Fruit fly (Drosophila melanogaster) whole organism, embryonic: ENCODE results near the gene CG16758.

Experiments used
- Adf1 ChIP-seq: fragments of 200-800 bp; sonication (Bioruptor generic); IDR thresholded peaks from 2 replicates; pipeline ENCODE4 v1.3.6; 2022; ENCODE audit warnings: missing biosample characterization, missing genetic modification characterization
- Aef1 ChIP-seq: fragments of 200-800 bp; sonication (Bioruptor generic); IDR thresholded peaks from 3 replicates; pipeline ENCODE4 v1.3.6; 2022; ENCODE audit warnings: missing biosample characterization, missing genetic modification characterization
- Atf6 ChIP-seq: fragments of 200-800 bp; sonication (Bioruptor generic); IDR thresholded peaks from 2 replicates; pipeline ENCODE4 v1.3.6; 2022; ENCODE audit warnings: missing biosample characterization, missing genetic modification characterization
- B-H2 ChIP-seq: fragments of 200-800 bp; sonication (Bioruptor generic); optimal IDR thresholded peaks from 2 replicates; lab custom pipeline; 2018; ENCODE audit warnings: missing biosample characterization, mild to moderate bottlenecking, missing genetic modification characterization
- Bteb2 ChIP-seq: fragments of 200-800 bp; sonication (Bioruptor generic); optimal IDR thresholded peaks from 2 replicates; lab custom pipeline; 2016; ENCODE audit warnings: missing biosample characterization, missing genetic modification characterization
- CG12391 ChIP-seq: fragments of 200-800 bp; sonication (Bioruptor generic); optimal IDR thresholded peaks from 3 replicates; lab custom pipeline; 2018; ENCODE audit warnings: missing biosample characterization, mild to moderate bottlenecking, missing genetic modification characterization, moderate library complexity
- CG12769 ChIP-seq: fragments of 200-800 bp; sonication (Bioruptor generic); optimal IDR thresholded peaks from 2 replicates; lab custom pipeline; 2019; ENCODE audit warnings: missing biosample characterization, mild to moderate bottlenecking, missing genetic modification characterization, moderate library complexity
- CG13894 ChIP-seq: fragments of 200-800 bp; sonication (Bioruptor generic); optimal IDR thresholded peaks from 3 replicates; lab custom pipeline; 2018; ENCODE audit warnings: missing biosample characterization, mild to moderate bottlenecking, missing genetic modification characterization, moderate library complexity
- CG17328 ChIP-seq: fragments of 200-800 bp; sonication (Bioruptor generic); IDR thresholded peaks from 2 replicates; pipeline ENCODE4 v1.3.6; 2022; ENCODE audit warnings: missing biosample characterization, missing genetic modification characterization
- CG18599 ChIP-seq: fragments of 200-800 bp; sonication (Bioruptor generic); optimal IDR thresholded peaks from 3 replicates; lab custom pipeline; 2017; ENCODE audit warnings: missing biosample characterization, missing genetic modification characterization, mild to moderate bottlenecking, moderate library complexity, missing genetic modification reagents
- CG2199 ChIP-seq: fragments of 200-800 bp; sonication (Bioruptor generic); IDR thresholded peaks from 3 replicates; pipeline ENCODE4 v1.3.6; 2022; ENCODE audit warnings: missing biosample characterization, missing genetic modification characterization
- CG30431 ChIP-seq: fragments of 200-800 bp; sonication (Bioruptor generic); optimal IDR thresholded peaks from 2 replicates; lab custom pipeline; 2017; ENCODE audit warnings: missing biosample characterization, missing genetic modification characterization
- CG3163 ChIP-seq: fragments of 200-800 bp; sonication (Bioruptor generic); optimal IDR thresholded peaks from 3 replicates; lab custom pipeline; 2016; ENCODE audit warnings: missing biosample characterization, missing genetic modification characterization
- CG34224 ChIP-seq: fragments of 200-800 bp; sonication (Bioruptor generic); IDR thresholded peaks from 3 replicates; pipeline ENCODE4 v1.3.6; 2022; ENCODE audit warnings: missing biosample characterization, missing genetic modification characterization; ENCODE audit not compliant: partially characterized antibody
- CG34376 ChIP-seq: fragments of 200-800 bp; sonication (Bioruptor generic); optimal IDR thresholded peaks from 2 replicates; lab custom pipeline; 2018; ENCODE audit warnings: missing biosample characterization, mild to moderate bottlenecking, missing genetic modification characterization
- CG3995 ChIP-seq: fragments of 200-800 bp; sonication (Bioruptor generic); optimal IDR thresholded peaks from 3 replicates; lab custom pipeline; 2016; ENCODE audit warnings: missing biosample characterization, missing genetic modification characterization
- CG4360 ChIP-seq: fragments of 200-800 bp; sonication (Bioruptor generic); IDR thresholded peaks from 2 replicates; pipeline ENCODE4 v1.3.6; 2022; ENCODE audit warnings: missing biosample characterization, missing genetic modification characterization
- CG7372 ChIP-seq: fragments of 200-800 bp; sonication (Bioruptor generic); IDR thresholded peaks from 2 replicates; pipeline ENCODE4 v1.3.6; 2022; ENCODE audit warnings: missing biosample characterization, missing genetic modification characterization
- CG9437 ChIP-seq: fragments of 200-800 bp; sonication (Bioruptor generic); optimal IDR thresholded peaks from 2 replicates; lab custom pipeline; 2018; ENCODE audit warnings: missing biosample characterization, mild to moderate bottlenecking, missing genetic modification characterization
- CG9727 ChIP-seq: fragments of 200-800 bp; sonication (Bioruptor generic); optimal IDR thresholded peaks from 3 replicates; lab custom pipeline; 2017; ENCODE audit warnings: missing biosample characterization, mild to moderate bottlenecking, missing genetic modification characterization
- Dad ChIP-seq: fragments of 200-800 bp; sonication (Bioruptor generic); optimal IDR thresholded peaks from 3 replicates; lab custom pipeline; 2016; ENCODE audit warnings: missing biosample characterization, missing genetic modification characterization
- Deaf1 ChIP-seq: fragments of 200-800 bp; optimal IDR thresholded peaks from 3 replicates; lab custom pipeline; 2019; ENCODE audit warnings: missing biosample characterization, mild to moderate bottlenecking, missing genetic modification characterization, moderate library complexity
- Ets65A ChIP-seq: fragments of 200-800 bp; sonication (Bioruptor generic); peaks from one replicate; lab custom pipeline; 2016; ENCODE audit warnings: missing biosample characterization, missing genetic modification characterization
- GATAe ChIP-seq: fragments of 200-800 bp; sonication (Bioruptor generic); conservative IDR thresholded peaks from 2 replicates; pipeline ENCODE4 v1.3.6; 2022; ENCODE audit warnings: missing biosample characterization, missing genetic modification characterization
- Hey ChIP-seq: fragments of 200-800 bp; sonication (Bioruptor generic); optimal IDR thresholded peaks from 3 replicates; lab custom pipeline; 2018; ENCODE audit warnings: missing biosample characterization, mild to moderate bottlenecking, missing genetic modification characterization
- Hmr ChIP-seq: fragments of 200-800 bp; sonication (Bioruptor generic); optimal IDR thresholded peaks from 3 replicates; lab custom pipeline; 2017; ENCODE audit warnings: mild to moderate bottlenecking, missing biosample characterization, missing genetic modification reagents, missing genetic modification characterization
- Med ChIP-seq: fragments of 200-800 bp; sonication (Bioruptor generic); peaks from one replicate; lab custom pipeline; 2016; ENCODE audit warnings: missing biosample characterization, missing genetic modification characterization, mild to moderate bottlenecking, inconsistent platforms, moderate library complexity
- Optix ChIP-seq: fragments of 200-800 bp; sonication (Bioruptor generic); IDR thresholded peaks from 3 replicates; pipeline ENCODE4 v1.3.6; 2022; ENCODE audit warnings: missing biosample characterization, missing genetic modification characterization
- PHDP ChIP-seq: fragments of 200-800 bp; sonication (Bioruptor generic); optimal IDR thresholded peaks from 3 replicates; lab custom pipeline; 2018; ENCODE audit warnings: missing biosample characterization, mild to moderate bottlenecking, missing genetic modification characterization, moderate library complexity
- Trl ChIP-seq, 3 experiments: fragments of >200 bp in 2 of 3; fragments of 200-800 bp in 1 of 3; sonication (Bioruptor generic) in 1 of 3; optimal IDR thresholded peaks; 2 replicates in 1 of 3; 3 replicates in 2 of 3; lab custom pipeline; 2016 to 2017; ENCODE audit warnings: missing biosample characterization in 1 of 3, missing genetic modification characterization in 1 of 3
- ase ChIP-seq: fragments of 200-800 bp; sonication (Bioruptor generic); IDR thresholded peaks from 3 replicates; pipeline ENCODE4 v1.3.6; 2022; ENCODE audit warnings: missing biosample characterization, missing genetic modification characterization
- bbx ChIP-seq: fragments of 200-800 bp; sonication (Bioruptor generic); IDR thresholded peaks from 2 replicates; pipeline ENCODE4 v1.3.6; 2022; ENCODE audit warnings: missing biosample characterization, missing genetic modification characterization; ENCODE audit not compliant: partially characterized antibody
- bigmax ChIP-seq: fragments of 200-800 bp; sonication (Bioruptor generic); optimal IDR thresholded peaks from 2 replicates; lab custom pipeline; 2018; ENCODE audit warnings: missing biosample characterization, mild to moderate bottlenecking, missing genetic modification characterization
- br ChIP-seq: fragments of >200 bp; optimal IDR thresholded peaks from 2 replicates; lab custom pipeline; 2017
- exex ChIP-seq: fragments of 200-800 bp; sonication (Bioruptor generic); optimal IDR thresholded peaks from 4 replicates; lab custom pipeline; 2018; ENCODE audit warnings: missing biosample characterization, mild to moderate bottlenecking, missing genetic modification characterization, moderate library complexity
- gem ChIP-seq: fragments of 200-800 bp; sonication (Bioruptor generic); optimal IDR thresholded peaks from 2 replicates; lab custom pipeline; 2019; ENCODE audit warnings: missing biosample characterization, mild to moderate bottlenecking, missing genetic modification characterization, moderate library complexity
- gfzf ChIP-seq: fragments of 200-800 bp; sonication (Bioruptor generic); optimal IDR thresholded peaks from 2 replicates; lab custom pipeline; 2016; ENCODE audit warnings: missing biosample characterization, mild to moderate bottlenecking, missing genetic modification characterization, moderate library complexity
- gt ChIP-seq: fragments of 200-800 bp; sonication (Bioruptor generic); IDR thresholded peaks from 2 replicates; pipeline ENCODE4 v1.3.6; 2022; ENCODE audit warnings: missing biosample characterization, missing genetic modification characterization
- hbn ChIP-seq: fragments of 200-800 bp; sonication (Bioruptor generic); IDR thresholded peaks from 2 replicates; pipeline ENCODE4 v1.3.6; 2022; ENCODE audit warnings: missing biosample characterization, missing genetic modification characterization; ENCODE audit not compliant: partially characterized antibody
- insv ChIP-seq, 2 experiments: fragments of 200-800 bp; sonication (Bioruptor generic); optimal IDR thresholded peaks; 3 replicates each; lab custom pipeline; 2016 to 2018; ENCODE audit warnings: missing biosample characterization in 2 of 2, missing genetic modification characterization in 2 of 2
- lab ChIP-seq: fragments of 200-800 bp; sonication (Bioruptor generic); optimal IDR thresholded peaks from 3 replicates; lab custom pipeline; 2017; ENCODE audit warnings: missing biosample characterization, missing genetic modification characterization, mild to moderate bottlenecking, moderate library complexity, missing genetic modification reagents
- mirr ChIP-seq: fragments of 200-800 bp; sonication (Bioruptor generic); optimal IDR thresholded peaks from 3 replicates; lab custom pipeline; 2018; ENCODE audit warnings: missing biosample characterization, mild to moderate bottlenecking, missing genetic modification characterization
- mld ChIP-seq: fragments of 200-800 bp; sonication (Bioruptor generic); IDR thresholded peaks from 3 replicates; pipeline ENCODE4 v1.3.6; 2022; ENCODE audit warnings: missing biosample characterization, missing genetic modification characterization; ENCODE audit not compliant: partially characterized antibody
- pho ChIP-seq: fragments of 200-800 bp; sonication (Bioruptor generic); optimal IDR thresholded peaks from 2 replicates; lab custom pipeline; 2016; ENCODE audit warnings: missing biosample characterization, missing genetic modification characterization
- sd ChIP-seq: fragments of 200-800 bp; sonication (Bioruptor generic); optimal IDR thresholded peaks from 3 replicates; lab custom pipeline; 2018; ENCODE audit warnings: missing biosample characterization, mild to moderate bottlenecking, missing genetic modification characterization, moderate library complexity
- sens ChIP-seq: fragments of 200-800 bp; sonication (Bioruptor generic); peaks from one replicate; lab custom pipeline; 2016; ENCODE audit warnings: missing biosample characterization, missing genetic modification characterization
- sug ChIP-seq: fragments of 200-800 bp; optimal IDR thresholded peaks from 2 replicates; lab custom pipeline; 2019; ENCODE audit warnings: missing biosample characterization, mild to moderate bottlenecking, missing genetic modification characterization, moderate library complexity
- tap ChIP-seq: fragments of 200-800 bp; optimal IDR thresholded peaks from 3 replicates; lab custom pipeline; 2019; ENCODE audit warnings: missing biosample characterization, mild to moderate bottlenecking, missing genetic modification characterization, moderate library complexity
- trem ChIP-seq: fragments of 200-800 bp; optimal IDR thresholded peaks from 3 replicates; lab custom pipeline; 2019; ENCODE audit warnings: missing biosample characterization, mild to moderate bottlenecking, missing genetic modification characterization, moderate library complexity

CG16758 gene

DNA sequence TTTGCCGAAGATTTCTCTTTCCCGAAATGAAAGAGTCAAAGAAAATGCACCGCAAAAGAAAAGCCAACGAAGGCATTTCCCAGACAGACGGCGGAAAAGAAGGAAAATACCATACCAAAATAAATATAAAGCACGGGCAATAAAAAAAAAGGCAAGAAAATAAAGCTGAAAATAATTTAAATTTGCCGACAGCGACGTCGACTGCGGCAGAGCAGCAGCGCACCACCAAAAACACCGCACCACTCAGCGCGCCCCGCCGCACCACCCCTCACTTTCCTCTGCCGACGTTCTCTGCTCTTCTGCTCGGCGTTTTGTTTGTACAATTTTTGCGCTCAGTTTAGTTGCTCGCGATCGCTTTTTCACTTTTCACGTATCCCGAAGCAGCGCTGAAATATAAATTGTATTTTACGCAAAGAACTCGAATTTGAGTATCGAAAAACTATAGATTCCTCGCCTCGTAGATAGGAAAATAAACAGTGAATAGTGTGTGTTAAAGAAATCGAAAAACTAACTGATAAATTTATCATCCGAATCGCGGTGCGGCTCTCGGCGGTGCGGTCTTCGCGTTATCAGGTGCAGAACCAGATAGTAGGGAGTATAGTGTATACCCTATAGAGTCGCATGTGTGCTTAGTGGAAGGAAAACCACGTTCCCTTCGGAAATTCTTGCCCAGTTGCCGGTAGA, 45.7 kb downstream of the CG16758 start (continued):
- TF ChIP-seq CG30431 (GFP tag; lab: Kevin White, UChicago) (no peak), sd (peak; percentile 28), Deaf1 (tag; lab: Kevin White, UChicago) (peak; percentile 55), mld (no peak), bigmax (GFP tag; lab: Kevin White, UChicago) (no peak), GATAe (GFP tag; lab: Robert Waterston, UW) (0 out of 2 replicates have a peak, but pooled peaks have one; percentile 40), sens (GFP tag; lab: Kevin White, UChicago) (peak; percentile 49), CG18599 (GFP tag; lab: Kevin White, UChicago) (peak; percentile 30), insv (GFP tag; optimal IDR thresholded peaks at IDR 0.05; lab: Kevin White, UChicago) (no peak), ase (GFP tag; lab: Robert Waterston, UW) (no peak), CG13894 (tag; lab: Kevin White, UChicago) (no peak), gt (GFP tag; lab: Robert Waterston, UW) (no peak), CG12391 (tag; lab: Kevin White, UChicago) (no peak), gfzf (GFP tag; lab: Kevin White, UChicago) (no peak), bbx (GFP tag; lab: Robert Waterston, UW) (no peak), Hey (tag; lab: Kevin White, UChicago) (peak; percentile 84), tap (tag; lab: Kevin White, UChicago) (no peak), Dad (GFP tag; lab: Kevin White, UChicago) (no peak), CG34376 (GFP tag; lab: Kevin White, UChicago) (peak; percentile 64), CG4360 (GFP tag; lab: Robert Waterston, UW) (no peak), Bteb2 (no peak), Atf6 (peak; percentile 23; the same call in 1 of the 2 replicates), trem (tag; lab: Kevin White, UChicago) (no peak), CG7372 (no peak), Hmr (GFP tag; lab: Kevin White, UChicago) (no peak), Trl (optimal IDR thresholded peaks at IDR 0.05; lab: Kevin White, UChicago) (peak in 1 of 2 experiments; percentile 37), Trl (GFP tag; optimal IDR thresholded peaks at IDR 0.05; lab: Kevin White, UChicago) (no peak), Adf1 (GFP tag; lab: Robert Waterston, UW) (peak; percentile 100), CG3995 (GFP tag; lab: Kevin White, UChicago) (no peak), lab (peak; percentile 42), Optix (GFP tag; lab: Robert Waterston, UW) (no peak), br (lab: Kevin White, UChicago) (no peak), gem (tag; lab: Kevin White, UChicago) (no peak), Aef1 (GFP tag; lab: Robert Waterston, UW) (no peak), CG12769 (tag; lab: Kevin White, UChicago) (peak; percentile 41), mirr (GFP tag; lab: Kevin White, UChicago) (peak; percentile 40), Med (GFP tag; lab: Kevin White, UChicago) (peak; percentile 55), CG17328 (no peak), pho (GFP tag; lab: Kevin White, UChicago) (peak; percentile 9), hbn (GFP tag; lab: Robert Waterston, UW) (no peak), Ets65A (GFP tag; lab: Kevin White, UChicago) (no peak), CG3163 (peak; percentile 12), CG2199 (GFP tag; lab: Robert Waterston, UW) (peak; percentile 17; the same call in 1 of the 3 replicates), exex (tag; lab: Kevin White, UChicago) (peak; percentile 53), B-H2 (GFP tag; lab: Kevin White, UChicago) (peak; percentile 35), CG9437 (GFP tag; lab: Kevin White, UChicago) (peak; percentile 6), PHDP (tag; lab: Kevin White, UChicago) (no peak), CG34224 (GFP tag; lab: Robert Waterston, UW) (0 out of 3 replicates have a peak, but pooled peaks have one; percentile 29), sug (peak; percentile 48), CG9727 (GFP tag; lab: Kevin White, UChicago) (no peak)
- TF ChIP-seq, all 482 proteins: peak for 30
